Worm (Caenorhabditis elegans): ENCODE measurements around the gene shn-1.

DNA sequence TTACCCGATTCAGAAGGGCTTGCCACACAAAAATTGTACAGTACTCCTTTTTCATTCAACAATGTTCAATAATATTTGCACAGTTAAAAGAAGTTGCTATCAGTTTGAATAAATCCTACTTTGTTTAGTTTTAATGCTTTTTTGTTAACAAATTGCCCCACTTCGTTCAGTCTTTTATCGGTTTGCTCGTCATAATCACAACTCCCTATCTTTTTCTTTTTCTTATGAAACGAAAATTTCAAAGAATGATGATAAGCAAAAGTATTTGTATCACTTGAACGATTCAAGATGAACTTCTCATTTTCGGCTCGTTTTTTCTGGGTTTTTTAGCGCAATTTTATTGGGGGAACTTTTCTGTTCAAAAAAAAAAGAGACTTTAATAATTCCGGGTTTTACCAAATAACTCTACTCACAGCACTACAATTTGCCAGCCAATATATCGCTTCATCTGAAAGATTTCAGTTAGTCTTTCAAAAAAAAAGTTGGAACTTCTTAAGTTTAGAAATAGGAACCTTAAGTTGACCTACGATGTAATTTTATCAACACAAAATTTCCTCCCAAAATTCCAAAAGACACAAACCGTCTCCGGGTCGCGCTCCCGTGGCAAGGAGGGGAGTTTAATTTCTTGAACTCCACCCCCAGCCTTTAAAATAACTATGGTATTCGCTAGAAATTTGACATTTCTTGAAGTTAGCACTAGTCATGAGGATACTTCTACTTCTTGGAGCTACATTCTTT, 34.0 kb upstream of the shn-1 start, which contains the start of gene C05D12.3:
- no peak for TF ChIP-seq lin-13 (GFP tag; optimal IDR thresholded peaks at IDR 0.05)
- TF ChIP-seq efl-3 (GFP tag; optimal IDR thresholded peaks at IDR 0.05): no peak
- TF ChIP-seq lsy-2 (tag; optimal IDR thresholded peaks at IDR 0.05): no peak
- no peak for TF ChIP-seq mdl-1 (tag; optimal IDR thresholded peaks at IDR 0.05)
- no peak for TF ChIP-seq ama-1 (optimal IDR thresholded peaks at IDR 0.05)
- no peak for TF ChIP-seq egl-27 (tag; optimal IDR thresholded peaks at IDR 0.05)
- no peak for TF ChIP-seq nhr-19 (GFP tag; conservative IDR thresholded peaks at IDR 0.05)
- no peak for TF ChIP-seq lin-39 (tag; optimal IDR thresholded peaks at IDR 0.05)
